Worm (Caenorhabditis elegans) whole organism, L1 larva: ENCODE data around the gene F08H9.4.

Experiments used
- fkh-4 ChIP-seq: sonication (generic microtip); optimal IDR thresholded peaks from 2 replicates; lab custom pipeline; 2016; ENCODE audit warnings: missing compliant biosample characterization, missing genetic modification characterization, borderline replicate concordance
- nhr-20 ChIP-seq: sonication (generic microtip); optimal IDR thresholded peaks from 2 replicates; lab custom pipeline; 2016; ENCODE audit warnings: mild to moderate bottlenecking, missing genetic modification characterization, missing compliant biosample characterization

DNA sequence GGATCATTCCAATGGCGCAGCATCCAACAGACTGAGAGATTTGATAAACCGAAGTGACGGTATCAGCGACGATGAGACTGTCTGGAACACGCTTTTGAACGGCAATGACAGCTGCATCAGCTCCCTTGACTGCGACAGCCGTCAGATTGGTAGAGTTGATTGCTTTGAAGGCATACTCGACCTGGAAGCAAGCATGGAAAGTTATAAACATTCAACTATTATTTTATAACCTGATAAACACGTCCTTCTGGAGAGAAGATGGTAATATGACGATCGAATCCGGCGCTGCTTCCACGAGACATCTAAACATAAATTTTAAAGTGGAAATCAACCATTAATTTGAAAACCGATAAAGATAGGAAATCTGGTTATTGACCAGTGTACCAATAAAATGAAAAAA lies 41.9 kb downstream of the F08H9.4 start, which contains the start of gene pas-1:
- TF ChIP-seq nhr-20 (tag; lab: Kevin White, UChicago) = no peak
- TF ChIP-seq fkh-4 = no peak
